Fruit fly (Drosophila melanogaster): ENCODE measurements around the gene Alp11.
A peak's percentile ranks its signal among the peaks of the same experiment; 100 is the strongest.

Alp11 gene

dm6 chrX:15593477-15594229 lies 6.1 kb downstream of the Alp11 start, which contains the start of gene Chsy (continued):
- no peak for TF ChIP-seq tio (GFP tag; optimal IDR thresholded peaks at IDR 0.05)
- no peak for TF ChIP-seq chif (GFP tag; optimal IDR thresholded peaks at IDR 0.05)
- TF ChIP-seq CG9437 (GFP tag; optimal IDR thresholded peaks at IDR 0.05) = peak; percentile 60

dm6 chrX:15594230-15594857 lies 6.8 kb downstream of the Alp11 start:
- TF ChIP-seq prd (optimal IDR thresholded peaks at IDR 0.05) (no peak), prd (GFP tag; IDR thresholded peaks at IDR 0.05) (peak; percentile 51; the same call in 2 of the 3 replicates), cas (GFP tag; IDR thresholded peaks at IDR 0.05) (no peak), CG15479 (GFP tag; optimal IDR thresholded peaks at IDR 0.05) (no peak), CG11247 (GFP tag; IDR thresholded peaks at IDR 0.05) (peak; percentile 77), B-H1 (GFP tag; IDR thresholded peaks at IDR 0.05) (no peak), CG8944 (GFP tag; optimal IDR thresholded peaks at IDR 0.05) (peak; percentile 9), insv (GFP tag; optimal IDR thresholded peaks at IDR 0.05) (peak in 1 of 2 experiments; percentile 36), CG4730 (GFP tag; IDR thresholded peaks at IDR 0.05) (0 out of 2 replicates have a peak, but pooled peaks have one; percentile 24), CG14860 (GFP tag; IDR thresholded peaks at IDR 0.05; ENCODE audit: partially characterized antibody) (no peak), CG32772 (GFP tag; IDR thresholded peaks at IDR 0.05) (peak; percentile 61), CG18764 (GFP tag; optimal IDR thresholded peaks at IDR 0.05) (no peak), Optix (GFP tag; IDR thresholded peaks at IDR 0.05) (peak; percentile 53; the same call in 2 of the 3 replicates), ken (GFP tag; IDR thresholded peaks at IDR 0.05) (peak; percentile 66; the same call in 2 of the 3 replicates), CTCF (GFP tag; optimal IDR thresholded peaks at IDR 0.05) (peak; percentile 97), CG32532 (GFP tag; IDR thresholded peaks at IDR 0.05) (peak; percentile 85), tgo (GFP tag; IDR thresholded peaks at IDR 0.05) (peak; percentile 49; the same call in 2 of the 3 replicates), CG13287 (GFP tag; IDR thresholded peaks at IDR 0.05; ENCODE audit: partially characterized antibody) (peak; percentile 27; the same call in 1 of the 2 replicates), CG6854 (GFP tag; optimal IDR thresholded peaks at IDR 0.05) (no peak), klu (GFP tag; IDR thresholded peaks at IDR 0.05) (peak; percentile 35; the same call in 1 of the 2 replicates), nau (GFP tag; optimal IDR thresholded peaks at IDR 0.05) (no peak), Fer2 (tag; optimal IDR thresholded peaks at IDR 0.05) (no peak), CG2875 (GFP tag; optimal IDR thresholded peaks at IDR 0.05) (no peak), CG3281 (GFP tag; optimal IDR thresholded peaks at IDR 0.05) (no peak), ato (GFP tag; IDR thresholded peaks at IDR 0.05; ENCODE audit: partially characterized antibody) (peak; percentile 29; the same call in 1 of the 2 replicates), Mrtf (GFP tag; IDR thresholded peaks at IDR 0.05) (peak; percentile 73), CG17612 (GFP tag; IDR thresholded peaks at IDR 0.05) (no peak), CG2199 (GFP tag; IDR thresholded peaks at IDR 0.05) (peak; percentile 96), CG11093 (GFP tag; IDR thresholded peaks at IDR 0.05) (0 out of 3 replicates have a peak, but pooled peaks have one; percentile 10), CG34422 (GFP tag; IDR thresholded peaks at IDR 0.05) (peak; percentile 68), CG6272 (GFP tag; IDR thresholded peaks at IDR 0.05) (peak; percentile 13; the same call in 1 of the 2 replicates), CG10366 (GFP tag; IDR thresholded peaks at IDR 0.05) (peak; percentile 20), grau (tag; optimal IDR thresholded peaks at IDR 0.05) (peak; percentile 26), so (GFP tag; IDR thresholded peaks at IDR 0.05) (0 out of 3 replicates have a peak, but pooled peaks have one; percentile 5), CG11560 (tag; IDR thresholded peaks at IDR 0.05) (peak; percentile 25; the same call in 1 of the 3 replicates), CG7372 (GFP tag; IDR thresholded peaks at IDR 0.05) (no peak), onecut (GFP tag; IDR thresholded peaks at IDR 0.05) (peak; percentile 39; the same call in 1 of the 2 replicates), Elba2 (GFP tag; optimal IDR thresholded peaks at IDR 0.05) (no peak), lbe (GFP tag; optimal IDR thresholded peaks at IDR 0.05) (peak; percentile 4), CG14667 (GFP tag; IDR thresholded peaks at IDR 0.05) (peak; percentile 63), Rfx (GFP tag; IDR thresholded peaks at IDR 0.05) (peak; percentile 80), Tbp (GFP tag; optimal IDR thresholded peaks at IDR 0.05) (no peak), Hmr (GFP tag; optimal IDR thresholded peaks at IDR 0.05) (peak; percentile 25), bab2 (GFP tag; optimal IDR thresholded peaks at IDR 0.05) (peak; percentile 25), CG16813 (GFP tag; IDR thresholded peaks at IDR 0.05; ENCODE audit: partially characterized antibody) (peak; percentile 61)

Data from whole organism, embryonic.